Worm (Caenorhabditis elegans) whole organism, L4/young adult: Measurements from ENCODE around the gene Y37E11B.2.

Source experiments
- W03F9.2 ChIP-seq: fragments of 150-350 bp; optimal IDR thresholded peaks from 2 replicates; lab custom pipeline; 2014; ENCODE audit warnings: missing biosample characterization, missing genetic modification characterization
- dao-5 ChIP-seq: sonication (generic microtip); optimal IDR thresholded peaks from 2 replicates; lab custom pipeline; 2016; ENCODE audit warnings: missing genotype, missing genetic modification characterization, moderate library complexity, missing compliant biosample characterization
- him-1 ChIP-seq: sonication (generic microtip); optimal IDR thresholded peaks from 2 replicates; lab custom pipeline; 2016; ENCODE audit warnings: missing genotype, missing genetic modification reagents, missing genetic modification characterization, missing compliant biosample characterization

ce11 chrIV:3564901-3565300 lies 13.4 kb upstream of the Y37E11B.2 start, which contains the start of gene sre-5:
- TF ChIP-seq him-1 (tag; lab: Kevin White, UChicago), result no peak
- TF ChIP-seq dao-5 (tag; lab: Kevin White, UChicago), result no peak
- no peak for TF ChIP-seq W03F9.2 (tag; lab: Kevin White, UChicago)
